Fruit fly (Drosophila melanogaster) whole organism, wandering third instar larva: ENCODE results near the gene CG31778.

ENCODE experiments used
- Abd-B ChIP-seq: fragments of >200 bp; optimal IDR thresholded peaks from 2 replicates; lab custom pipeline; 2017; ENCODE audit warnings: missing biosample characterization, missing genetic modification characterization
- CG32264 ChIP-seq: fragments of 200-800 bp; sonication (Bioruptor generic); optimal IDR thresholded peaks from 2 replicates; lab custom pipeline; 2016; ENCODE audit warnings: missing biosample characterization, missing genetic modification characterization
- CG9705 ChIP-seq: fragments of 200-800 bp; sonication (Bioruptor generic); optimal IDR thresholded peaks from 2 replicates; lab custom pipeline; 2018; ENCODE audit warnings: missing biosample characterization, mild to moderate bottlenecking, missing genetic modification characterization
- CrebA ChIP-seq: fragments of 200-800 bp; sonication (Bioruptor generic); optimal IDR thresholded peaks from 2 replicates; lab custom pipeline; 2016; ENCODE audit warnings: missing biosample characterization, mild to moderate bottlenecking, missing genetic modification characterization, borderline replicate concordance
- Dfd ChIP-seq: fragments of >200 bp; optimal IDR thresholded peaks from 2 replicates; lab custom pipeline; 2017; ENCODE audit warnings: missing biosample characterization, missing genetic modification characterization
- Dif ChIP-seq: fragments of 200-275, 200-300 bp; sonication (Bioruptor generic); optimal IDR thresholded peaks from 2 replicates; lab custom pipeline; 2018; ENCODE audit warnings: missing biosample characterization, missing genetic modification characterization; ENCODE audit not compliant: partially characterized antibody
- GATAd ChIP-seq: sonication (Bioruptor generic); optimal IDR thresholded peaks from 2 replicates; lab custom pipeline; 2016; ENCODE audit warnings: missing biosample characterization, missing genetic modification characterization
- HLH106 ChIP-seq: fragments of 200-800 bp; optimal IDR thresholded peaks from 3 replicates; lab custom pipeline; 2019; ENCODE audit warnings: missing biosample characterization, mild to moderate bottlenecking, missing genetic modification characterization, moderate library complexity
- Hnf4 ChIP-seq: fragments of 200-800 bp; sonication (Bioruptor generic); optimal IDR thresholded peaks from 2 replicates; lab custom pipeline; 2016; ENCODE audit warnings: missing biosample characterization, mild to moderate bottlenecking, missing genetic modification characterization
- Hr78 ChIP-seq: fragments of >200 bp; optimal IDR thresholded peaks from 2 replicates; lab custom pipeline; 2017; ENCODE audit warnings: missing biosample characterization, missing genetic modification characterization
- Hr83 ChIP-seq: fragments of 200-300 bp; sonication (Bioruptor generic); optimal IDR thresholded peaks from 2 replicates; lab custom pipeline; 2016; ENCODE audit warnings: missing biosample characterization, mild to moderate bottlenecking, missing genetic modification characterization, moderate library complexity; ENCODE audit not compliant: poor library complexity, severe bottlenecking
- Jra ChIP-seq: sonication (Bioruptor generic); optimal IDR thresholded peaks from 2 replicates; lab custom pipeline; 2016; ENCODE audit warnings: missing biosample characterization, missing genetic modification characterization
- Mio ChIP-seq: sonication (Bioruptor generic); optimal IDR thresholded peaks from 2 replicates; lab custom pipeline; 2016; ENCODE audit warnings: missing biosample characterization, missing genetic modification characterization
- Myc ChIP-seq: fragments of >200 bp; optimal IDR thresholded peaks from 2 replicates; lab custom pipeline; 2017
- N ChIP-seq: fragments of >200 bp; optimal IDR thresholded peaks from 2 replicates; lab custom pipeline; 2018; ENCODE audit warnings: missing biosample characterization, missing external identifiers, missing genetic modification characterization
- OdsH ChIP-seq: fragments of 200-800 bp; sonication (Bioruptor generic); optimal IDR thresholded peaks from 2 replicates; lab custom pipeline; 2016; ENCODE audit warnings: missing biosample characterization, mild to moderate bottlenecking, missing genetic modification characterization
- Rel ChIP-seq, 2 experiments: fragments of 200-800 bp; sonication (Bioruptor generic) in 1 of 2; optimal IDR thresholded peaks; 2 replicates in 1 of 2; 3 replicates in 1 of 2; lab custom pipeline; 2016 to 2019; ENCODE audit warnings: mild to moderate bottlenecking in 2 of 2, missing biosample characterization in 2 of 2, missing genetic modification characterization in 2 of 2, moderate library complexity in 1 of 2
- Sp1 ChIP-seq: fragments of 200-800 bp; sonication (Bioruptor generic); optimal IDR thresholded peaks from 3 replicates; lab custom pipeline; 2019; ENCODE audit warnings: missing biosample characterization, mild to moderate bottlenecking, missing genetic modification characterization, moderate library complexity
- Vsx2 ChIP-seq: fragments of 200-300, 225-300 bp; sonication (Bioruptor generic); optimal IDR thresholded peaks from 2 replicates; lab custom pipeline; 2018; ENCODE audit warnings: missing biosample characterization, missing genetic modification characterization; ENCODE audit not compliant: partially characterized antibody
- br ChIP-seq: fragments of 200-800 bp; sonication (Bioruptor generic); optimal IDR thresholded peaks from 2 replicates; lab custom pipeline; 2016; ENCODE audit warnings: missing biosample characterization, missing genetic modification characterization
- brk ChIP-seq: fragments of 200-800 bp; sonication (Bioruptor generic); optimal IDR thresholded peaks from 2 replicates; lab custom pipeline; 2016; ENCODE audit warnings: missing biosample characterization, mild to moderate bottlenecking, missing genetic modification characterization
- dl ChIP-seq, 2 experiments: fragments of 175-275, 200-275 bp in 1 of 2; fragments of 200-275 bp in 1 of 2; sonication (Bioruptor generic); optimal IDR thresholded peaks; lab custom pipeline; 2018; ENCODE audit warnings: mild to moderate bottlenecking in 2 of 2, missing biosample characterization in 2 of 2, missing genetic modification characterization in 2 of 2, moderate library complexity in 2 of 2; ENCODE audit not compliant: partially characterized antibody in 2 of 2, insufficient read depth in 1 of 2
- dmrt93B ChIP-seq: fragments of 200-800 bp; sonication (Bioruptor generic); optimal IDR thresholded peaks from 2 replicates; lab custom pipeline; 2018; ENCODE audit warnings: missing biosample characterization, mild to moderate bottlenecking, missing genetic modification characterization
- dsf ChIP-seq: sonication (Bioruptor generic); optimal IDR thresholded peaks from 2 replicates; lab custom pipeline; 2016; ENCODE audit warnings: missing biosample characterization, missing genetic modification characterization, borderline replicate concordance
- ey ChIP-seq: fragments of 200-800 bp; sonication (Bioruptor generic); optimal IDR thresholded peaks from 2 replicates; lab custom pipeline; 2016; ENCODE audit warnings: missing biosample characterization, missing genetic modification characterization
- foxo ChIP-seq, 2 experiments: fragments of 200-800 bp; sonication (Bioruptor generic); optimal IDR thresholded peaks; 2 replicates in 1 of 2; 3 replicates in 1 of 2; lab custom pipeline; 2016 to 2017; ENCODE audit warnings: missing biosample characterization in 2 of 2, missing genetic modification characterization in 2 of 2
- fru ChIP-seq: fragments of 200-800 bp; sonication (Bioruptor generic); optimal IDR thresholded peaks from 3 replicates; lab custom pipeline; 2016; ENCODE audit warnings: missing biosample characterization, mild to moderate bottlenecking, missing genetic modification characterization
- h ChIP-seq: fragments of 200-800 bp; sonication (Bioruptor generic); optimal IDR thresholded peaks from 3 replicates; lab custom pipeline; 2016; ENCODE audit warnings: missing biosample characterization, mild to moderate bottlenecking, missing genetic modification characterization
- jim ChIP-seq: fragments of 175-275, 200-325 bp; sonication (Bioruptor generic); optimal IDR thresholded peaks from 2 replicates; lab custom pipeline; 2016; ENCODE audit warnings: missing biosample characterization, mild to moderate bottlenecking, missing genetic modification characterization
- lola ChIP-seq: fragments of >200 bp; optimal IDR thresholded peaks from 2 replicates; lab custom pipeline; 2017; ENCODE audit warnings: missing biosample characterization, missing genetic modification characterization
- pan ChIP-seq: fragments of >200 bp; optimal IDR thresholded peaks from 2 replicates; lab custom pipeline; 2017
- psq ChIP-seq: fragments of 200-800 bp; sonication (Bioruptor generic); optimal IDR thresholded peaks from 3 replicates; lab custom pipeline; 2017; ENCODE audit warnings: missing biosample characterization, mild to moderate bottlenecking, missing genetic modification characterization, moderate library complexity
- rgr ChIP-seq: fragments of 200-800 bp; sonication (Bioruptor generic); optimal IDR thresholded peaks from 3 replicates; lab custom pipeline; 2016; ENCODE audit warnings: missing biosample characterization, mild to moderate bottlenecking, missing genetic modification characterization
- sage ChIP-seq: fragments of 200-800 bp; sonication (Bioruptor generic); optimal IDR thresholded peaks from 2 replicates; lab custom pipeline; 2016; ENCODE audit warnings: missing biosample characterization, mild to moderate bottlenecking, missing genetic modification characterization
- sv ChIP-seq: fragments of 200-800 bp; sonication (Bioruptor generic); optimal IDR thresholded peaks from 3 replicates; lab custom pipeline; 2016; ENCODE audit warnings: missing biosample characterization, missing genetic modification characterization
- tai ChIP-seq: sonication (Bioruptor generic); optimal IDR thresholded peaks from 2 replicates; lab custom pipeline; 2016; ENCODE audit warnings: missing biosample characterization, missing genetic modification characterization
- usp ChIP-seq: fragments of >200 bp; optimal IDR thresholded peaks from 2 replicates; lab custom pipeline; 2017; ENCODE audit warnings: missing biosample characterization, missing genetic modification characterization
- woc ChIP-seq: sonication (Bioruptor generic); optimal IDR thresholded peaks from 2 replicates; lab custom pipeline; 2016; ENCODE audit warnings: missing biosample characterization, mild to moderate bottlenecking, missing genetic modification characterization

Gene CG31778

dm6 chr2L:3711665-3712064 lies 6.4 kb upstream of the CG31778 start, which contains the start of gene cutlet:
Gene cutlet, minus strand, starts transcription at chr2L:3711748.
- TF ChIP-seq HLH106 (tag; lab: Kevin White, UChicago): peak; percentile 28
- TF ChIP-seq sv: no peak
- no peak for TF ChIP-seq lola
- TF ChIP-seq h: peak; percentile 10
- peak; percentile 29 for TF ChIP-seq rgr (GFP tag; lab: Kevin White, UChicago)
- no peak for TF ChIP-seq GATAd (GFP tag; lab: Kevin White, UChicago)
- no peak for TF ChIP-seq fru
- TF ChIP-seq Jra: no peak
- no peak for TF ChIP-seq Hr83
- TF ChIP-seq Vsx2 (GFP tag; lab: Kevin White, UChicago): no peak
- TF ChIP-seq ey (GFP tag; lab: Kevin White, UChicago): no peak
- TF ChIP-seq br (GFP tag; lab: Kevin White, UChicago): no peak
- no peak for TF ChIP-seq dl (GFP tag; optimal IDR thresholded peaks at IDR 0.05; lab: Kevin White, UChicago; ENCODE audit: insufficient read depth in 1 of 2, partially characterized antibody in 2 of 2)
- TF ChIP-seq foxo (GFP tag; optimal IDR thresholded peaks at IDR 0.05; lab: Kevin White, UChicago): peak in 1 of 2 experiments; percentile 16
- TF ChIP-seq OdsH (GFP tag; lab: Kevin White, UChicago): no peak
- TF ChIP-seq Rel (GFP tag; optimal IDR thresholded peaks at IDR 0.05; lab: Kevin White, UChicago): no peak
- TF ChIP-seq Rel (tag; optimal IDR thresholded peaks at IDR 0.05; lab: Kevin White, UChicago): no peak
- TF ChIP-seq Dif (GFP tag; lab: Kevin White, UChicago): peak; percentile 41
- TF ChIP-seq Abd-B (GFP tag; lab: Kevin White, UChicago): no peak

- no peak for TF ChIP-seq CrebA (GFP tag; lab: Kevin White, UChicago)
- TF ChIP-seq woc (GFP tag; lab: Kevin White, UChicago): no peak
- TF ChIP-seq Dif (GFP tag; lab: Kevin White, UChicago): no peak
- no peak for TF ChIP-seq fru
- TF ChIP-seq rgr (GFP tag; lab: Kevin White, UChicago): no peak
- TF ChIP-seq sv: no peak
- no peak for TF ChIP-seq Jra
- TF ChIP-seq Rel (GFP tag; optimal IDR thresholded peaks at IDR 0.05; lab: Kevin White, UChicago): no peak
- no peak for TF ChIP-seq Rel (tag; optimal IDR thresholded peaks at IDR 0.05; lab: Kevin White, UChicago)
Observed at dm6 chr2L:3706963-3707362, 1.7 kb upstream of the CG31778 start, which contains the start of gene CG31777. Gene CG31777, minus strand, starts transcription at chr2L:3707063.

dm6 chr2L:3703260-3703659 lies 2.0 kb downstream of the CG31778 start, which contains the start of gene CG2816:
Gene CG2816, plus strand, starts transcription at chr2L:3703659.
- no peak for TF ChIP-seq usp (GFP tag; lab: Kevin White, UChicago)
- TF ChIP-seq Vsx2 (GFP tag; lab: Kevin White, UChicago): no peak
- TF ChIP-seq Dfd (GFP tag; lab: Kevin White, UChicago): no peak
- no peak for TF ChIP-seq Hr78 (GFP tag; lab: Kevin White, UChicago)
- TF ChIP-seq sv: no peak
- TF ChIP-seq br (GFP tag; lab: Kevin White, UChicago): peak; percentile 93
- TF ChIP-seq Dif (GFP tag; lab: Kevin White, UChicago): no peak
- TF ChIP-seq dl (GFP tag; optimal IDR thresholded peaks at IDR 0.05; lab: Kevin White, UChicago; ENCODE audit: insufficient read depth in 1 of 2, partially characterized antibody in 2 of 2): no peak
- TF ChIP-seq rgr (GFP tag; lab: Kevin White, UChicago): peak; percentile 95
- peak; percentile 92 for TF ChIP-seq Sp1 (GFP tag; lab: Kevin White, UChicago)
- TF ChIP-seq jim: peak; percentile 25
- TF ChIP-seq Rel (GFP tag; optimal IDR thresholded peaks at IDR 0.05; lab: Kevin White, UChicago): peak; percentile 39
- TF ChIP-seq Rel (tag; optimal IDR thresholded peaks at IDR 0.05; lab: Kevin White, UChicago): peak; percentile 74
- TF ChIP-seq tai (GFP tag; lab: Kevin White, UChicago): peak; percentile 90
- peak; percentile 88 for TF ChIP-seq brk (GFP tag; lab: Kevin White, UChicago)
- no peak for TF ChIP-seq lola
- TF ChIP-seq psq (GFP tag; lab: Kevin White, UChicago): peak; percentile 85
- peak; percentile 65 for TF ChIP-seq dsf (GFP tag; lab: Kevin White, UChicago)
- peak; percentile 90 for TF ChIP-seq CG9705 (GFP tag; lab: Kevin White, UChicago)
- peak; percentile 84 for TF ChIP-seq Jra
- TF ChIP-seq h: peak; percentile 97
- TF ChIP-seq GATAd (GFP tag; lab: Kevin White, UChicago): peak; percentile 88
- peak; percentile 95 for TF ChIP-seq OdsH (GFP tag; lab: Kevin White, UChicago)
- peak; percentile 81 for TF ChIP-seq woc (GFP tag; lab: Kevin White, UChicago)
- TF ChIP-seq pan (lab: Kevin White, UChicago): no peak
- TF ChIP-seq HLH106 (tag; lab: Kevin White, UChicago): peak; percentile 96
- no peak for TF ChIP-seq Abd-B (GFP tag; lab: Kevin White, UChicago)
- TF ChIP-seq Hnf4 (GFP tag; lab: Kevin White, UChicago): peak; percentile 93
- no peak for TF ChIP-seq CrebA (GFP tag; lab: Kevin White, UChicago)
- peak; percentile 84 for TF ChIP-seq dmrt93B (GFP tag; lab: Kevin White, UChicago)
- TF ChIP-seq N (GFP tag; lab: Kevin White, UChicago): no peak
- TF ChIP-seq foxo (GFP tag; optimal IDR thresholded peaks at IDR 0.05; lab: Kevin White, UChicago): peak; percentile 78 to 94
- TF ChIP-seq Myc (lab: Kevin White, UChicago): peak; percentile 30
- peak; percentile 85 for TF ChIP-seq Mio
- TF ChIP-seq CG32264: peak; percentile 84
- peak; percentile 95 for TF ChIP-seq fru
- TF ChIP-seq sage: peak; percentile 58
- peak; percentile 98 for TF ChIP-seq ey (GFP tag; lab: Kevin White, UChicago)
- no peak for TF ChIP-seq Hr83
